Worm (Caenorhabditis elegans): Measurements from ENCODE around the gene ZK550.2.

DNA sequence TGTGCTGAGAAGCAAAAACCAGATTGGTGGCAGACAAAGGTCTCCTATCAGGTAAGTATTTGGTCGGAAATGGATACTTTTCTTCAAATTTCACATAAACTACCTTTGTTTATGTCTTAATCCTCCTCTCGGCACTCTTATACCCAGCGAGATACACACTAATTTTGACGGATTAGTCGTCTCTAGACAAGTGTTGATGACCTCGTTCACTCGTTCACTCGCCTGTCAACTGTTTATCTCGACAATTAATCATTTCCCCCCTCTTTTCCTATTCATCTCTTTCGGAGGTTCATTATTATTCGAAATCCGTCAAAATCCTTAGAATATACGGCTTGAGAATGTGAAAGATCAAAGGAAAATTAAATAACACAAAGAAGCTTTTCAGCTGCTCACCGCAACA lies 24.3 kb downstream of the ZK550.2 start:
- TF ChIP-seq B0310.2 (tag; optimal IDR thresholded peaks at IDR 0.05): no peak
- TF ChIP-seq ceh-13 (GFP tag; optimal IDR thresholded peaks at IDR 0.05): no peak
- no peak for TF ChIP-seq hmbx-1 (tag; optimal IDR thresholded peaks at IDR 0.05)
- peak; percentile 20 for TF ChIP-seq ceh-36 (tag; optimal IDR thresholded peaks at IDR 0.05)
- TF ChIP-seq pes-1 (GFP tag; IDR thresholded peaks at IDR 0.05): no peak
- no peak for TF ChIP-seq F13C5.2 (tag; optimal IDR thresholded peaks at IDR 0.05)
- TF ChIP-seq flt-1 (GFP tag; IDR thresholded peaks at IDR 0.05): no peak
- no peak for TF ChIP-seq sea-1 (GFP tag; conservative IDR thresholded peaks at IDR 0.05)
- no peak for TF ChIP-seq ets-7 (tag; optimal IDR thresholded peaks at IDR 0.05)
- TF ChIP-seq tbx-11 (GFP tag; IDR thresholded peaks at IDR 0.05): no peak
- no peak for TF ChIP-seq tbx-37 (GFP tag; conservative IDR thresholded peaks at IDR 0.05)
- no peak for TF ChIP-seq hmg-4 (GFP tag; optimal IDR thresholded peaks at IDR 0.05)
- TF ChIP-seq tra-4 (tag; optimal IDR thresholded peaks at IDR 0.05): no peak
- no peak for TF ChIP-seq aly-1 (tag; optimal IDR thresholded peaks at IDR 0.05)
